Fruit fly (Drosophila melanogaster) whole organism, embryonic: ENCODE measurements around the gene Tcs6.

Source experiments
- Antp ChIP-seq: fragments of 200-800 bp; sonication (Bioruptor generic); optimal IDR thresholded peaks from 3 replicates; lab custom pipeline; 2016; ENCODE audit warnings: missing biosample characterization, missing genetic modification characterization
- Atf-2 ChIP-seq: fragments of 200-800 bp; sonication (Bioruptor generic); optimal IDR thresholded peaks from 2 replicates; lab custom pipeline; 2016; ENCODE audit warnings: missing biosample characterization, missing genetic modification characterization
- Atf6 ChIP-seq: fragments of 200-800 bp; sonication (Bioruptor generic); IDR thresholded peaks from 2 replicates; pipeline ENCODE4 v1.3.6; 2022; ENCODE audit warnings: missing biosample characterization, missing genetic modification characterization
- CG10267 ChIP-seq: fragments of 200-800 bp; sonication (Bioruptor generic); optimal IDR thresholded peaks from 2 replicates; lab custom pipeline; 2018; ENCODE audit warnings: missing biosample characterization, mild to moderate bottlenecking, missing genetic modification characterization, moderate library complexity
- CG11560 ChIP-seq: fragments of 200-800 bp; sonication (Bioruptor generic); IDR thresholded peaks from 3 replicates; pipeline ENCODE4 v1.3.6; 2022; ENCODE audit warnings: missing biosample characterization, missing genetic modification characterization
- CG12071 ChIP-seq: fragments of 200-800 bp; sonication (Bioruptor generic); optimal IDR thresholded peaks from 3 replicates; lab custom pipeline; 2018; ENCODE audit warnings: missing biosample characterization, mild to moderate bottlenecking, missing genetic modification characterization
- CG12104 ChIP-seq: fragments of 200-800 bp; sonication (Bioruptor generic); optimal IDR thresholded peaks from 3 replicates; lab custom pipeline; 2016; ENCODE audit warnings: missing biosample characterization, missing genetic modification characterization
- CG12659 ChIP-seq: fragments of 200-800 bp; sonication (Bioruptor generic); optimal IDR thresholded peaks from 3 replicates; lab custom pipeline; 2017; ENCODE audit warnings: mild to moderate bottlenecking, missing biosample characterization, missing genetic modification reagents, missing genetic modification characterization
- CG12744 ChIP-seq: fragments of 200-800 bp; sonication (Bioruptor generic); optimal IDR thresholded peaks from 2 replicates; lab custom pipeline; 2016; ENCODE audit warnings: missing biosample characterization, missing genetic modification characterization
- CG13287 ChIP-seq: fragments of 200-800 bp; sonication (Bioruptor generic); IDR thresholded peaks from 2 replicates; pipeline ENCODE4 v1.3.6; 2022; ENCODE audit warnings: missing biosample characterization, missing genetic modification characterization; ENCODE audit not compliant: partially characterized antibody
- CG13624 ChIP-seq: fragments of 200-800 bp; sonication (Bioruptor generic); optimal IDR thresholded peaks from 2 replicates; lab custom pipeline; 2016; ENCODE audit warnings: missing biosample characterization, missing genetic modification characterization
- CG1647 ChIP-seq: fragments of 200-800 bp; sonication (Bioruptor generic); optimal IDR thresholded peaks from 3 replicates; lab custom pipeline; 2016; ENCODE audit warnings: missing biosample characterization, missing genetic modification characterization
- CG17912 ChIP-seq: fragments of 200-800 bp; sonication (Bioruptor generic); optimal IDR thresholded peaks from 2 replicates; lab custom pipeline; 2018; ENCODE audit warnings: missing biosample characterization, mild to moderate bottlenecking, missing genetic modification characterization
- CG18262 ChIP-seq: fragments of 200-800 bp; optimal IDR thresholded peaks from 3 replicates; lab custom pipeline; 2019; ENCODE audit warnings: missing biosample characterization, mild to moderate bottlenecking, missing genetic modification characterization, moderate library complexity
- CG33557 ChIP-seq: fragments of 200-800 bp; sonication (Bioruptor generic); optimal IDR thresholded peaks from 2 replicates; lab custom pipeline; 2019; ENCODE audit warnings: missing biosample characterization, mild to moderate bottlenecking, missing genetic modification characterization, moderate library complexity
- CG34376 ChIP-seq: fragments of 200-800 bp; sonication (Bioruptor generic); optimal IDR thresholded peaks from 2 replicates; lab custom pipeline; 2018; ENCODE audit warnings: missing biosample characterization, mild to moderate bottlenecking, missing genetic modification characterization
- CG34422 ChIP-seq: fragments of 200-800 bp; sonication (Bioruptor generic); IDR thresholded peaks from 3 replicates; pipeline ENCODE4 v1.3.6; 2022; ENCODE audit warnings: missing biosample characterization, missing genetic modification characterization
- CG6683 ChIP-seq: fragments of 200-800 bp; sonication (Bioruptor generic); optimal IDR thresholded peaks from 2 replicates; lab custom pipeline; 2017; ENCODE audit warnings: missing biosample characterization, mild to moderate bottlenecking, missing genetic modification characterization, missing genetic modification reagents
- CG8765 ChIP-seq: fragments of 200-800 bp; sonication (Bioruptor generic); IDR thresholded peaks from 2 replicates; pipeline ENCODE4 v1.3.6; 2022; ENCODE audit warnings: missing biosample characterization, missing genetic modification characterization
- CG9437 ChIP-seq: fragments of 200-800 bp; sonication (Bioruptor generic); optimal IDR thresholded peaks from 2 replicates; lab custom pipeline; 2018; ENCODE audit warnings: missing biosample characterization, mild to moderate bottlenecking, missing genetic modification characterization
- CG9727 ChIP-seq: fragments of 200-800 bp; sonication (Bioruptor generic); optimal IDR thresholded peaks from 3 replicates; lab custom pipeline; 2017; ENCODE audit warnings: missing biosample characterization, mild to moderate bottlenecking, missing genetic modification characterization
- CG9797 ChIP-seq: fragments of 200-800 bp; sonication (Bioruptor generic); optimal IDR thresholded peaks from 3 replicates; lab custom pipeline; 2018; ENCODE audit warnings: missing biosample characterization, mild to moderate bottlenecking, missing genetic modification characterization
- CG9817 ChIP-seq: fragments of 200-800 bp; sonication (Bioruptor generic); optimal IDR thresholded peaks from 2 replicates; lab custom pipeline; 2018; ENCODE audit warnings: missing biosample characterization, mild to moderate bottlenecking, missing genetic modification characterization, moderate library complexity
- CoRest ChIP-seq: fragments of 200-800 bp; sonication (Bioruptor generic); optimal IDR thresholded peaks from 3 replicates; lab custom pipeline; 2018; ENCODE audit warnings: missing biosample characterization, mild to moderate bottlenecking, missing genetic modification characterization, moderate library complexity
- D19B ChIP-seq: fragments of 200-800 bp; sonication (Bioruptor generic); optimal IDR thresholded peaks from 2 replicates; lab custom pipeline; 2017; ENCODE audit warnings: missing biosample characterization, mild to moderate bottlenecking, missing genetic modification characterization
- Dek ChIP-seq: fragments of 200-800 bp; sonication (Bioruptor generic); optimal IDR thresholded peaks from 3 replicates; lab custom pipeline; 2019; ENCODE audit warnings: missing biosample characterization, mild to moderate bottlenecking, missing genetic modification characterization, moderate library complexity
- E2f1 ChIP-seq: fragments of 200-800 bp; sonication (Bioruptor generic); IDR thresholded peaks from 2 replicates; pipeline ENCODE4 v1.3.6; 2022; ENCODE audit warnings: missing biosample characterization, missing genetic modification characterization
- Hr3 ChIP-seq: fragments of 200-800 bp; sonication (Bioruptor generic); optimal IDR thresholded peaks from 3 replicates; lab custom pipeline; 2016; ENCODE audit warnings: missing biosample characterization, missing genetic modification characterization
- Hsf ChIP-seq: fragments of 200-800 bp; sonication (Bioruptor generic); optimal IDR thresholded peaks from 3 replicates; lab custom pipeline; 2016; ENCODE audit warnings: missing biosample characterization, missing genetic modification characterization
- MBD-R2 ChIP-seq: fragments of 200-800 bp; sonication (Bioruptor generic); IDR thresholded peaks from 2 replicates; pipeline ENCODE4 v1.3.6; 2022; ENCODE audit warnings: missing biosample characterization, missing genetic modification characterization
- MESR4 ChIP-seq: fragments of 200-800 bp; sonication (Bioruptor generic); optimal IDR thresholded peaks from 2 replicates; lab custom pipeline; 2018; ENCODE audit warnings: missing biosample characterization, mild to moderate bottlenecking, missing genetic modification characterization, moderate library complexity
- NK7.1 ChIP-seq: fragments of 200-800 bp; sonication (Bioruptor generic); optimal IDR thresholded peaks from 3 replicates; lab custom pipeline; 2016; ENCODE audit warnings: missing biosample characterization, missing genetic modification characterization
- Opbp ChIP-seq: fragments of 200-800 bp; sonication (Bioruptor generic); IDR thresholded peaks from 3 replicates; pipeline ENCODE4 v1.3.6; 2022; ENCODE audit warnings: missing biosample characterization, missing genetic modification characterization; ENCODE audit not compliant: partially characterized antibody
- Optix ChIP-seq: fragments of 200-800 bp; sonication (Bioruptor generic); IDR thresholded peaks from 3 replicates; pipeline ENCODE4 v1.3.6; 2022; ENCODE audit warnings: missing biosample characterization, missing genetic modification characterization
- Sry-δ ChIP-seq: fragments of 200-800 bp; sonication (Bioruptor generic); optimal IDR thresholded peaks from 2 replicates; lab custom pipeline; 2016; ENCODE audit warnings: missing biosample characterization, missing genetic modification characterization
- Usf ChIP-seq: fragments of 200-800 bp; sonication (Bioruptor generic); optimal IDR thresholded peaks from 2 replicates; lab custom pipeline; 2017; ENCODE audit warnings: missing genotype, missing biosample characterization, missing genetic modification characterization
- Xrp1 ChIP-seq: fragments of 200-800 bp; sonication (Bioruptor generic); IDR thresholded peaks from 2 replicates; pipeline ENCODE4 v1.3.6; 2022; ENCODE audit warnings: missing biosample characterization, missing genetic modification characterization
- YL-1 ChIP-seq: fragments of 200-800 bp; sonication (Bioruptor generic); optimal IDR thresholded peaks from 3 replicates; lab custom pipeline; 2017; ENCODE audit warnings: missing biosample characterization, mild to moderate bottlenecking, missing genetic modification characterization
- chinmo ChIP-seq: fragments of 200-800 bp; sonication (Bioruptor generic); IDR thresholded peaks from 4 replicates; pipeline ENCODE4 v1.3.6; 2022; ENCODE audit warnings: missing biosample characterization, missing genetic modification characterization; ENCODE audit not compliant: partially characterized antibody
- da ChIP-seq: fragments of 200-800 bp; sonication (Bioruptor generic); optimal IDR thresholded peaks from 2 replicates; lab custom pipeline; 2016; ENCODE audit warnings: missing biosample characterization, missing genetic modification characterization
- en ChIP-seq: fragments of 200-800 bp; sonication (Bioruptor generic); optimal IDR thresholded peaks from 2 replicates; lab custom pipeline; 2016; ENCODE audit warnings: missing biosample characterization, missing genetic modification characterization
- ftz-f1 ChIP-seq: fragments of 200-800 bp; sonication (Bioruptor generic); optimal IDR thresholded peaks from 2 replicates; lab custom pipeline; 2016; ENCODE audit warnings: missing biosample characterization, missing genetic modification characterization
- gem ChIP-seq: fragments of 200-800 bp; sonication (Bioruptor generic); optimal IDR thresholded peaks from 2 replicates; lab custom pipeline; 2019; ENCODE audit warnings: missing biosample characterization, mild to moderate bottlenecking, missing genetic modification characterization, moderate library complexity
- p53 ChIP-seq: fragments of 200-800 bp; sonication (Bioruptor generic); optimal IDR thresholded peaks from 2 replicates; lab custom pipeline; 2016; ENCODE audit warnings: missing biosample characterization, missing genetic modification characterization
- pan ChIP-seq, 4 experiments: fragments of >200 bp in 3 of 4; fragments of 200-800 bp in 1 of 4; sonication (Bioruptor generic) in 1 of 4; optimal IDR thresholded peaks in 3 of 4; IDR thresholded peaks in 1 of 4; 2 replicates each; pipeline versions ENCODE4 v1.3.6 to Lab custom; 2017 to 2022; ENCODE audit warnings: missing biosample characterization in 2 of 4, missing genetic modification characterization in 2 of 4, mixed read lengths in 1 of 4
- sc ChIP-seq, 3 experiments: fragments of >200 bp in 2 of 3; fragments of 200-800 bp in 1 of 3; sonication (Bioruptor generic) in 1 of 3; optimal IDR thresholded peaks; 2 replicates in 2 of 3; 3 replicates in 1 of 3; lab custom pipeline; 2017; ENCODE audit warnings: mild to moderate bottlenecking in 1 of 3, missing biosample characterization in 1 of 3, missing genetic modification characterization in 1 of 3, missing genetic modification reagents in 1 of 3
- sima ChIP-seq: fragments of 200-800 bp; sonication (Bioruptor generic); optimal IDR thresholded peaks from 2 replicates; lab custom pipeline; 2016; ENCODE audit warnings: missing biosample characterization, missing genetic modification characterization
- yki ChIP-seq: fragments of >200 bp; optimal IDR thresholded peaks from 3 replicates; lab custom pipeline; 2018

Tcs6 gene

dm6 chr3R:26052150-26052908 lies 5.7 kb downstream of the Tcs6 start, which contains the start of the genes Exo84 and Vps2 (continued):
- TF ChIP-seq Dek (tag; lab: Kevin White, UChicago) (peak; percentile 40), CG34376 (GFP tag; lab: Kevin White, UChicago) (no peak), CG33557 (peak; percentile 20), CG12071 (GFP tag; lab: Kevin White, UChicago) (no peak), CG13287 (GFP tag; lab: Robert Waterston, UW) (no peak), CG9727 (peak; percentile 66), D19B (GFP tag; lab: Kevin White, UChicago) (peak; percentile 20), Antp (GFP tag; lab: Kevin White, UChicago) (peak; percentile 16), CG8765 (GFP tag; lab: Robert Waterston, UW) (no peak), CG1647 (no peak), gem (tag; lab: Kevin White, UChicago) (peak; percentile 69), CG9797 (peak; percentile 4), MESR4 (GFP tag; lab: Kevin White, UChicago) (no peak), da (GFP tag; lab: Kevin White, UChicago) (no peak), en (no peak), p53 (GFP tag; lab: Kevin White, UChicago) (no peak), YL-1 (GFP tag; lab: Kevin White, UChicago) (peak; percentile 45), CG6683 (no peak), sima (GFP tag; lab: Kevin White, UChicago) (no peak), MBD-R2 (peak; percentile 58), Optix (GFP tag; lab: Robert Waterston, UW) (no peak), ftz-f1 (GFP tag; lab: Kevin White, UChicago) (no peak), sc (optimal IDR thresholded peaks at IDR 0.05; lab: Kevin White, UChicago) (no peak), sc (GFP tag; optimal IDR thresholded peaks at IDR 0.05; lab: Kevin White, UChicago) (no peak), Opbp (GFP tag; lab: Robert Waterston, UW) (no peak), CG12744 (GFP tag; lab: Kevin White, UChicago) (no peak), Xrp1 (0 out of 2 replicates have a peak, but pooled peaks have one; percentile 9), CG10267 (tag; lab: Kevin White, UChicago) (peak; percentile 33), CG17912 (GFP tag; lab: Kevin White, UChicago) (no peak), Hsf (GFP tag; lab: Kevin White, UChicago) (peak; percentile 56), Usf (peak; percentile 67), CG18262 (tag; lab: Kevin White, UChicago) (peak; percentile 55), yki (lab: Kevin White, UChicago) (peak; percentile 91), chinmo (GFP tag; lab: Robert Waterston, UW) (peak; percentile 66; the same call in 1 of the 4 replicates), Atf-2 (GFP tag; lab: Kevin White, UChicago) (peak; percentile 14), CG34422 (GFP tag; lab: Robert Waterston, UW) (peak; percentile 66), E2f1 (no peak), CG13624 (GFP tag; lab: Kevin White, UChicago) (peak; percentile 4), CG12104 (peak; percentile 26), pan (optimal IDR thresholded peaks at IDR 0.05; lab: Kevin White, UChicago) (no peak), pan (GFP tag; optimal IDR thresholded peaks at IDR 0.05 in 1 of 2, IDR thresholded peaks at IDR 0.05 in 1 of 2) (no peak), CG9437 (GFP tag; lab: Kevin White, UChicago) (peak; percentile 55), CG9817 (tag; lab: Kevin White, UChicago) (peak; percentile 78), CG12659 (peak; percentile 55), CG11560 (peak; percentile 13; the same call in 1 of the 3 replicates), CoRest (tag; lab: Kevin White, UChicago) (peak; percentile 81), NK7.1 (GFP tag; lab: Kevin White, UChicago) (no peak), Sry-δ (peak; percentile 3), Hr3 (GFP tag; lab: Kevin White, UChicago) (peak; percentile 65), Atf6 (no peak)
